Fruit fly (Drosophila melanogaster): ENCODE measurements around the gene RpS3.

DNA sequence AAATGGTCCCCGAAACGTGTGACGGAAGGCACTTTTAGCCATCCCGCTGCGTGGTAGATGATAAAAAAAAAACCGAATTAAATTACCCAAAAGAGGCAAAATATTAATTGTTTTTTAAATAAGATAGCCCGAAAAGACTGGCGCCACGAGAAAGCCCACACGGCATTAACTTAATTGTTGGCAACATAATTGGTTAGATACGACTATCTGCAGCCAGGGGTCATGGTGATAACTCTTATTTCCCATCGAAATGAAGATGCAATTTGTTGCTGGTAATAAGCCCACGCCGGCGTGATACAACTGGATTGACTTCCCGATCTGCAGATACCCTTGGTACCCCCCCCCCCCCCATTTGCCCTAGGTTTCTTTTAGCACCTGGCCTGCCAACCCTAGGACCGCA is 30.9 kb upstream of the RpS3 start:
- TF ChIP-seq CG8159 (tag; optimal IDR thresholded peaks at IDR 0.05) (no peak), CG13204 (GFP tag; optimal IDR thresholded peaks at IDR 0.05) (no peak), Pif1B (GFP tag; optimal IDR thresholded peaks at IDR 0.05) (no peak), rn (GFP tag; IDR thresholded peaks at IDR 0.05) (no peak), CG12605 (GFP tag; IDR thresholded peaks at IDR 0.05) (no peak), CG4496 (GFP tag; IDR thresholded peaks at IDR 0.05) (no peak), EcR (GFP tag; optimal IDR thresholded peaks at IDR 0.05) (no peak), CG34367 (tag; optimal IDR thresholded peaks at IDR 0.05) (no peak), Ets98B (GFP tag; IDR thresholded peaks at IDR 0.05) (no peak)

Data from whole organism, pupa.